Worm (Caenorhabditis elegans) whole organism, mixed stage, embryonic: ENCODE measurements around the gene F25E5.1.

Experiments
- elt-1 ChIP-seq: sonication (generic microtip); optimal IDR thresholded peaks from 2 replicates; lab custom pipeline; 2017; ENCODE audit warnings: missing genetic modification characterization, mild to moderate bottlenecking, missing compliant biosample characterization, antibody characterized with exemption, moderate library complexity, borderline replicate concordance; ENCODE audit not compliant: insufficient read depth
- elt-3 ChIP-seq: fragments of 150-350 bp; optimal IDR thresholded peaks from 2 replicates; lab custom pipeline; 2014; ENCODE audit warnings: missing biosample characterization, missing genetic modification characterization
- lin-13 ChIP-seq: fragments of 150-350 bp; optimal IDR thresholded peaks from 2 replicates; lab custom pipeline; 2014; ENCODE audit warnings: missing biosample characterization, missing genetic modification characterization
- mep-1 ChIP-seq: fragments of 150-350 bp; optimal IDR thresholded peaks from 2 replicates; lab custom pipeline; 2017; ENCODE audit warnings: missing biosample characterization, missing genetic modification reagents, missing genetic modification characterization, inconsistent platforms
- nhr-12 ChIP-seq: fragments of 150-350 bp; optimal IDR thresholded peaks from 2 replicates; lab custom pipeline; 2014; ENCODE audit warnings: missing biosample characterization, missing genetic modification characterization
- pha-4 ChIP-seq: fragments of 150-350 bp; optimal IDR thresholded peaks from 2 replicates; lab custom pipeline; 2018; ENCODE audit warnings: missing biosample characterization, missing genetic modification reagents, missing genetic modification characterization
- unc-39 ChIP-seq: fragments of 150-350 bp; optimal IDR thresholded peaks from 2 replicates; lab custom pipeline; 2014; ENCODE audit warnings: missing biosample characterization, missing genetic modification characterization
- unc-62 ChIP-seq: fragments of 150-350 bp; optimal IDR thresholded peaks from 2 replicates; lab custom pipeline; 2014; ENCODE audit warnings: missing biosample characterization, missing genetic modification reagents, missing genetic modification characterization
- zip-8 ChIP-seq: fragments of 150-350 bp; optimal IDR thresholded peaks from 2 replicates; lab custom pipeline; 2014; ENCODE audit warnings: missing biosample characterization, missing genetic modification characterization

DNA sequence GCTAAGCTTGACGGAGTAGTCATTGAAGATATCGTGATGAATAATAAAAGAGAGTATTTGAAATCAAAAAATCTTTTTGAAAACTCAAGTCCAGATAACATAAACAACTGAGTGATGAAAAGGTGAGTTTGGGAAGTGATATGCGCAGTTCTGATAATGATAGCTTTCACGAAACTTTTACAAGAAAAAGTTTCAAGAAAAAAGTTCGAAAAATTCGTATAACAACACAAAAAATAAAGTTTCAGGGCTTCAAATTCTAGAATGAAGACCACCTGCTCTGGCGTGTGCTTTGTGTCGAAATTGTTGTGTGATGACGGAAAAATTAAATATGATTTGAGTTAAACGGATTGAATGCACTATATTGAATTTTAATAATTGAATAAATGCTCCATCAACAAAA lies 54.4 kb downstream of the F25E5.1 start, which contains the start of gene srb-19:
- TF ChIP-seq unc-62 (GFP tag; lab: Kevin White, UChicago) (no peak), lin-13 (tag; lab: Kevin White, UChicago) (no peak), mep-1 (tag; lab: Kevin White, UChicago) (no peak), elt-3 (tag; lab: Kevin White, UChicago) (no peak), unc-39 (tag; lab: Kevin White, UChicago) (no peak), elt-1 (no peak), pha-4 (no peak), nhr-12 (tag; lab: Kevin White, UChicago) (no peak), zip-8 (no peak)
